Fruit fly (Drosophila melanogaster): ENCODE results near the gene Osi2.

The Osi2 gene

DNA sequence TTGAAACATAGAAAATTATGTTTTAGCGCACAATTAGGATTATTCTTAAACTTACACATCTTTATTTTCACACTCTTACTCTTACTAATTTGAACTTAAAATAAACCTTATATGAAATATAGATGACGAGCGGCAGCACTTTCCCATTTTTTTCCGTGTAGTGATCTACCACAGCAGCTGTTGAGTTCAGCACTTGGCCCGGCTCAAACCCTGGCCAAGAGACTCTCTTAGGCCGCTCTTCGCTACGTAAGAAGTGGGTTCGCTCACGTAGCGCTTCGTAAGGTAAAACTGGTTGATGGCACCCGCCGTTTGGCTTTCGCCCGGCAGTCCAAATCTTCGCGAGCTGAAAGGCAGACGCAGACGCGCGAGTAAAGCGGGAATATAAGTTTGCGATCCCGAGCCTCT is 10.7 kb upstream of the Osi2 start, which contains the start of gene Osi24 (continued):
- peak; percentile 15 to 77 for TF ChIP-seq salr (GFP tag; optimal IDR thresholded peaks at IDR 0.05)
- TF ChIP-seq Met (GFP tag; optimal IDR thresholded peaks at IDR 0.05), result peak; percentile 68
- peak; percentile 54 for TF ChIP-seq CG1621 (tag; optimal IDR thresholded peaks at IDR 0.05)
- peak; percentile 81 for TF ChIP-seq dac (GFP tag; optimal IDR thresholded peaks at IDR 0.05)
- TF ChIP-seq ss (GFP tag; optimal IDR thresholded peaks at IDR 0.05), result peak; percentile 23 to 24
- peak; percentile 94 for TF ChIP-seq Hr4 (GFP tag; optimal IDR thresholded peaks at IDR 0.05)
- peak; percentile 92 for TF ChIP-seq CG8119 (GFP tag; IDR thresholded peaks at IDR 0.05)
- peak; percentile 80 for TF ChIP-seq Lpt (GFP tag; optimal IDR thresholded peaks at IDR 0.05)
- TF ChIP-seq Sox14 (GFP tag; optimal IDR thresholded peaks at IDR 0.05), result peak; percentile 77
- TF ChIP-seq acj6 (GFP tag; optimal IDR thresholded peaks at IDR 0.05), result peak; percentile 78
- TF ChIP-seq esn (GFP tag; optimal IDR thresholded peaks at IDR 0.05), result peak; percentile 75

DNA sequence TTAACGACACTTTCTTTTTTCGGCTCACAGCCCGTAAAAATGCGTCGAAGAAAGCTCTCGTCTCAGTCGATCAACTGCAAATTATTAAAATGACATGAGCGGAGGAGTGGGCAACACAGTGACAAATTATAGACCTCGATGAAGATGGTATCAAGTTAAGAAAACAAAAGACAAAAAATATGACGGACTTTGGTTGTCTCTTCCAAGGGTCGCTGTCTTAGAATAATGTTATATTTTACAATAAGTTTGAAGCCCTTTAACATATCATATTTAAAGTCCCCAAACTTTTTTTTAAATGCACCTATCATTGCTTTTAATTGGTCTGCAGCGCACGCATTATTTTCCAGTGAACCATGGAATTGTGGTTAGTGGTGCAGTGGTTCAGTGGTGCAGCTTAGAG is 9.5 kb upstream of the Osi2 start:
- TF ChIP-seq CG11902 (GFP tag; optimal IDR thresholded peaks at IDR 0.05) (no peak), CG11294 (GFP tag; IDR thresholded peaks at IDR 0.05) (no peak), Eip78C (GFP tag) (peak; percentile 60), CG1621 (tag; optimal IDR thresholded peaks at IDR 0.05) (no peak), CG4318 (GFP tag; optimal IDR thresholded peaks at IDR 0.05) (peak; percentile 19), fd59A (GFP tag; optimal IDR thresholded peaks at IDR 0.05) (no peak), CG6276 (GFP tag; optimal IDR thresholded peaks at IDR 0.05) (no peak), fd85E (GFP tag; optimal IDR thresholded peaks at IDR 0.05) (no peak), vri (GFP tag; optimal IDR thresholded peaks at IDR 0.05) (no peak), Sox14 (GFP tag; optimal IDR thresholded peaks at IDR 0.05) (no peak), Blimp-1 (GFP tag; optimal IDR thresholded peaks at IDR 0.05) (no peak), fkh (GFP tag; optimal IDR thresholded peaks at IDR 0.05) (no peak), CG16779 (tag; optimal IDR thresholded peaks at IDR 0.05) (no peak), CG9139 (GFP tag; optimal IDR thresholded peaks at IDR 0.05) (no peak), Hr4 (GFP tag; optimal IDR thresholded peaks at IDR 0.05) (peak; percentile 62), CG10631 (GFP tag; optimal IDR thresholded peaks at IDR 0.05) (no peak), CG8632 (GFP tag; optimal IDR thresholded peaks at IDR 0.05) (no peak), Sox15 (GFP tag; optimal IDR thresholded peaks at IDR 0.05) (no peak), Smox (GFP tag; optimal IDR thresholded peaks at IDR 0.05) (no peak), CG34406 (GFP tag; optimal IDR thresholded peaks at IDR 0.05) (no peak), CG6854 (GFP tag; optimal IDR thresholded peaks at IDR 0.05) (no peak), achi (GFP tag; optimal IDR thresholded peaks at IDR 0.05) (no peak), esn (GFP tag; optimal IDR thresholded peaks at IDR 0.05) (no peak), cyc (GFP tag; optimal IDR thresholded peaks at IDR 0.05) (no peak), CG6808 (GFP tag; optimal IDR thresholded peaks at IDR 0.05) (no peak), Ets21C (GFP tag; optimal IDR thresholded peaks at IDR 0.05) (no peak), CG15336 (GFP tag; IDR thresholded peaks at IDR 0.05) (peak; percentile 39; the same call in 1 of the 2 replicates), ss (GFP tag; optimal IDR thresholded peaks at IDR 0.05) (no peak), pdm3 (GFP tag; optimal IDR thresholded peaks at IDR 0.05) (peak; percentile 12), Sox102F (GFP tag; optimal IDR thresholded peaks at IDR 0.05) (no peak), Ets96B (tag; optimal IDR thresholded peaks at IDR 0.05) (no peak), Eip93F (GFP tag; optimal IDR thresholded peaks at IDR 0.05) (no peak), CG32006 (GFP tag; optimal IDR thresholded peaks at IDR 0.05) (peak; percentile 67), Hr39 (GFP tag; optimal IDR thresholded peaks at IDR 0.05) (no peak), eg (GFP tag; IDR thresholded peaks at IDR 0.05) (no peak), CG6163 (GFP tag; IDR thresholded peaks at IDR 0.05) (no peak), Met (GFP tag; optimal IDR thresholded peaks at IDR 0.05) (no peak), dac (GFP tag; optimal IDR thresholded peaks at IDR 0.05) (no peak), salr (GFP tag; optimal IDR thresholded peaks at IDR 0.05) (no peak), CG3032 (tag; optimal IDR thresholded peaks at IDR 0.05) (no peak), Hr38 (GFP tag; optimal IDR thresholded peaks at IDR 0.05) (no peak), CG7368 (GFP tag; optimal IDR thresholded peaks at IDR 0.05) (no peak)

Measured in whole organism, prepupa.